Worm (Caenorhabditis elegans): Measurements from ENCODE around the gene egl-36.

Gene egl-36

DNA sequence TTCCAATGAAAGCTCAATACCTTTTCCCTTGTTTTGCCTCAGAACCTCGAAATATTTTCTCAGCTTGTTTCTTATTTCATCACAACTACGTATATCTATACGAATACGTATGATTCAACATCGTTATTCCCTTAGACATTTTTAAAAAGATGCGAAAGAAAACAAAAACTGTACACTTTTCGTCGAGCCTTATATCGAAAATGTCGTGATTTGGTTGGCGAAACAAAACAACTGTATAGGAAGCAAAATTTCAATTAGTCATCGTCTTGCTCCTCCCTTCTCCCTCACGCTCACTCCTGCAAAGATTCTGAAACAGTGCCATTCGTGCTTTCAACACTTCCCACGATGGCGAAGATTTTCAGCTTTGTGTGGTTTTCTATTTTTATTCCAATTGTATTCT is 53.1 kb downstream of the egl-36 start, which contains the start of gene ttr-14:
Gene ttr-14 (plus strand): TSS at position 301 of the 400 bp plus-strand sequence.
- TF ChIP-seq nhr-120 (GFP tag; IDR thresholded peaks at IDR 0.05): no peak
- no peak for TF ChIP-seq ceh-27 (GFP tag; optimal IDR thresholded peaks at IDR 0.05)
- no peak for TF ChIP-seq rec-8 (tag; optimal IDR thresholded peaks at IDR 0.05)

DNA sequence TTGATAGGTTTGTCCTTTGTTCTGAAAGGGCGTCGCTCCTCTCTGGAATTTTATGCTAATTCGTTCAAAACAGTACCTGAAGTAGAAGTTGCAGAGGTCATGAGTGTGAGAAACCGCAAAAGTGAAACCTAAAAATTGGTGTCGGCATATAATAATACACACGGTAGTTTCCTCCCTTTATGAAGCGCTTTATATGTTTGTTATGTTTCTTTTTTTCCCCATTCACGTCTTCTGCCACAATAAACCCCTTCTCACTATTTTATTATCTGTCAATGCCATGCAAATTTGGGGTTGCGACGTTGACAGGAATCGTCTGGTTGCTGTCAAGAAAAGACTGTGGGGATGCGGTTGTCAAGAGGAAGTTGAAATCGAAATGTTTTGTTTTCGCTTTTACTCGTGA is 58.3 kb downstream of the egl-36 start, which contains the start of gene vap-2:
Gene vap-2 (minus strand): TSS at position 101 of the 400 bp plus-strand sequence.
- no peak for TF ChIP-seq F49E8.2 (tag; optimal IDR thresholded peaks at IDR 0.05; ENCODE audit: insufficient read depth)
- TF ChIP-seq bed-1 (GFP tag; IDR thresholded peaks at IDR 0.05): no peak
- no peak for TF ChIP-seq hlh-26 (GFP tag; conservative IDR thresholded peaks at IDR 0.05)
- no peak for TF ChIP-seq xnd-1 (tag; optimal IDR thresholded peaks at IDR 0.05)
- TF ChIP-seq hrde-1 (tag; optimal IDR thresholded peaks at IDR 0.05; ENCODE audit: borderline replicate concordance): no peak
- TF ChIP-seq K12H6.12 (tag; optimal IDR thresholded peaks at IDR 0.05): no peak
- TF ChIP-seq B0261.1 (tag; optimal IDR thresholded peaks at IDR 0.05): no peak
- no peak for TF ChIP-seq mes-4 (tag; optimal IDR thresholded peaks at IDR 0.05)
- no peak for TF ChIP-seq T07F8.4 (tag; optimal IDR thresholded peaks at IDR 0.05)
- TF ChIP-seq mxl-1 (tag; optimal IDR thresholded peaks at IDR 0.05): no peak
- no peak for TF ChIP-seq dox-1 (GFP tag; IDR thresholded peaks at IDR 0.05)
- no peak for TF ChIP-seq nfya-1 (tag; optimal IDR thresholded peaks at IDR 0.05; ENCODE audit: borderline replicate concordance, insufficient read depth)
- no peak for TF ChIP-seq F22D6.2 (tag; optimal IDR thresholded peaks at IDR 0.05)
